Fruit fly (Drosophila melanogaster): ENCODE data around the gene Atac3.

Atac3 gene

dm6 chr3L:292146-292776, 35.5 kb downstream of the Atac3 start (continued):
- TF ChIP-seq Sry-δ (GFP tag; optimal IDR thresholded peaks at IDR 0.05) (peak; percentile 42), ase (GFP tag; IDR thresholded peaks at IDR 0.05) (no peak), gt (GFP tag; IDR thresholded peaks at IDR 0.05) (no peak), danr (GFP tag; IDR thresholded peaks at IDR 0.05) (no peak), CG18476 (GFP tag; optimal IDR thresholded peaks at IDR 0.05) (no peak), zen2 (GFP tag; IDR thresholded peaks at IDR 0.05; ENCODE audit: partially characterized antibody) (no peak), HLH4C (GFP tag; IDR thresholded peaks at IDR 0.05; ENCODE audit: partially characterized antibody) (0 out of 3 replicates have a peak, but pooled peaks have one; percentile 7), CG32772 (GFP tag; IDR thresholded peaks at IDR 0.05) (peak; percentile 58), YL-1 (GFP tag; optimal IDR thresholded peaks at IDR 0.05) (peak; percentile 68), trem (tag; optimal IDR thresholded peaks at IDR 0.05) (peak; percentile 76), grau (tag; optimal IDR thresholded peaks at IDR 0.05) (no peak), CG7745 (tag; optimal IDR thresholded peaks at IDR 0.05) (no peak), Awh (GFP tag; IDR thresholded peaks at IDR 0.05) (0 out of 2 replicates have a peak, but pooled peaks have one; percentile 30), dati (GFP tag; IDR thresholded peaks at IDR 0.05) (no peak), shn (GFP tag; optimal IDR thresholded peaks at IDR 0.05) (peak; percentile 6), E2f1 (GFP tag; IDR thresholded peaks at IDR 0.05) (no peak), Dfd (GFP tag; optimal IDR thresholded peaks at IDR 0.05) (no peak), cg (GFP tag; optimal IDR thresholded peaks at IDR 0.05) (peak; percentile 49), Xbp1 (GFP tag; optimal IDR thresholded peaks at IDR 0.05) (no peak), caup (GFP tag; optimal IDR thresholded peaks at IDR 0.05; ENCODE audit: severe bottlenecking) (no peak), CG10274 (GFP tag; optimal IDR thresholded peaks at IDR 0.05) (no peak), cato (GFP tag; optimal IDR thresholded peaks at IDR 0.05; ENCODE audit: borderline replicate concordance) (no peak), zfh2 (GFP tag; optimal IDR thresholded peaks at IDR 0.05) (no peak), CG2120 (GFP tag; optimal IDR thresholded peaks at IDR 0.05) (no peak), CG5180 (GFP tag; optimal IDR thresholded peaks at IDR 0.05) (no peak), ci (GFP tag; IDR thresholded peaks at IDR 0.05) (peak; percentile 51; the same call in 1 of the 3 replicates), Elba2 (GFP tag; optimal IDR thresholded peaks at IDR 0.05) (peak; percentile 59), dimm (GFP tag; IDR thresholded peaks at IDR 0.05) (no peak), sug (tag; optimal IDR thresholded peaks at IDR 0.05) (peak; percentile 16), NfI (GFP tag; optimal IDR thresholded peaks at IDR 0.05) (no peak), Hmr (GFP tag; optimal IDR thresholded peaks at IDR 0.05) (peak; percentile 48), Gsc (GFP tag; IDR thresholded peaks at IDR 0.05) (no peak), Antp (GFP tag; optimal IDR thresholded peaks at IDR 0.05) (no peak), CG3407 (GFP tag; optimal IDR thresholded peaks at IDR 0.05) (no peak), Oli (tag; optimal IDR thresholded peaks at IDR 0.05) (no peak), unpg (GFP tag; optimal IDR thresholded peaks at IDR 0.05) (no peak), CG9437 (GFP tag; optimal IDR thresholded peaks at IDR 0.05) (no peak), CG1529 (GFP tag; optimal IDR thresholded peaks at IDR 0.05) (no peak), CG5245 (GFP tag; optimal IDR thresholded peaks at IDR 0.05) (no peak), Atf6 (GFP tag; IDR thresholded peaks at IDR 0.05) (no peak), Lhr (GFP tag; optimal IDR thresholded peaks at IDR 0.05) (peak; percentile 81), CG2875 (GFP tag; optimal IDR thresholded peaks at IDR 0.05) (no peak), CG17328 (GFP tag; IDR thresholded peaks at IDR 0.05) (no peak), Camta (GFP tag; optimal IDR thresholded peaks at IDR 0.05) (no peak), CG17568 (GFP tag; optimal IDR thresholded peaks at IDR 0.05) (no peak), Hr3 (GFP tag; optimal IDR thresholded peaks at IDR 0.05) (no peak), Optix (GFP tag; IDR thresholded peaks at IDR 0.05) (no peak), Blimp-1 (GFP tag; optimal IDR thresholded peaks at IDR 0.05) (no peak), Bteb2 (GFP tag; optimal IDR thresholded peaks at IDR 0.05) (no peak), CG4424 (GFP tag; optimal IDR thresholded peaks at IDR 0.05) (no peak)
